Fruit fly (Drosophila melanogaster) whole organism, pupa: Measurements from ENCODE around the gene loj.

Source experiments
- CG12605 ChIP-seq: fragments of 200-800 bp; sonication (Bioruptor generic); IDR thresholded peaks from 2 replicates; pipeline ENCODE4 v1.3.6; 2022; ENCODE audit warnings: missing biosample characterization, missing genetic modification characterization
- CG34367 ChIP-seq: fragments of 200-800 bp; sonication (Bioruptor generic); optimal IDR thresholded peaks from 2 replicates; lab custom pipeline; 2018; ENCODE audit warnings: missing biosample characterization, mild to moderate bottlenecking, missing genetic modification characterization
- CG4496 ChIP-seq: fragments of 200-800 bp; sonication (Bioruptor generic); IDR thresholded peaks from 3 replicates; pipeline ENCODE4 v1.3.6; 2022; ENCODE audit warnings: missing biosample characterization, missing genetic modification characterization
- CG8159 ChIP-seq: fragments of 200-800 bp; sonication (Bioruptor generic); optimal IDR thresholded peaks from 3 replicates; lab custom pipeline; 2018; ENCODE audit warnings: missing biosample characterization, mild to moderate bottlenecking, missing genetic modification characterization, moderate library complexity
- CG8301 ChIP-seq: fragments of 200-800 bp; sonication (Bioruptor generic); optimal IDR thresholded peaks from 2 replicates; lab custom pipeline; 2018; ENCODE audit warnings: missing biosample characterization, mild to moderate bottlenecking, missing genetic modification characterization
- CG9948 ChIP-seq: fragments of 200-800 bp; sonication (Bioruptor generic); optimal IDR thresholded peaks from 2 replicates; lab custom pipeline; 2018; ENCODE audit warnings: missing biosample characterization, mild to moderate bottlenecking, missing genetic modification characterization, moderate library complexity
- D1 ChIP-seq: fragments of 200-800 bp; sonication (Bioruptor generic); optimal IDR thresholded peaks from 2 replicates; lab custom pipeline; 2018; ENCODE audit warnings: missing biosample characterization, mild to moderate bottlenecking, missing genetic modification characterization, moderate library complexity
- EcR ChIP-seq: fragments of 200-800 bp; sonication (Bioruptor generic); optimal IDR thresholded peaks from 3 replicates; lab custom pipeline; 2019; ENCODE audit warnings: missing biosample characterization, missing genetic modification characterization, mild to moderate bottlenecking, moderate library complexity, missing genetic modification reagents
- Ets98B ChIP-seq: fragments of 200-800 bp; sonication (Bioruptor generic); IDR thresholded peaks from 2 replicates; pipeline ENCODE4 v1.3.6; 2022; ENCODE audit warnings: missing biosample characterization, missing genetic modification characterization
- Pif1B ChIP-seq: fragments of 200-800 bp; sonication (Bioruptor generic); optimal IDR thresholded peaks from 3 replicates; lab custom pipeline; 2016; ENCODE audit warnings: missing biosample characterization, missing genetic modification characterization
- Snoo ChIP-seq: fragments of 200-800 bp; sonication (Bioruptor generic); optimal IDR thresholded peaks from 3 replicates; lab custom pipeline; 2017; ENCODE audit warnings: missing biosample characterization, mild to moderate bottlenecking, missing genetic modification characterization, inconsistent platforms
- gl ChIP-seq: fragments of 200-800 bp; sonication (Bioruptor generic); optimal IDR thresholded peaks from 2 replicates; lab custom pipeline; 2018; ENCODE audit warnings: missing biosample characterization, mild to moderate bottlenecking, missing genetic modification characterization

DNA sequence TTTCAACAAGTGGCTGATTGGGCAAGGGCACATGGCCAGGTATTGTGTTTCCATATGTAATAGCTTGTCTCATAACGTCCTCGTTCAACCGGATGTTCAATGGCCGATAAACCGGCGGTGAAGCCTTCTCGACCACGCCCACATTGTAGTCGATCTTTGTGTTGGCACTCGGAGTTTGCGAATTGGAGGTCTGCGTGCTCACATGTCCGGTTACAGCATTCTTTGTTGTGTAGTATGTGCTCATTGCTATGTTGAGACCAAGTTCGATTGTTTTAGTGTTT lies 30.6 kb downstream of the loj start:
- TF ChIP-seq CG8301 (tag; lab: Kevin White, UChicago) (no peak), Ets98B (GFP tag; lab: Robert Waterston, UW) (no peak), Snoo (tag; lab: Kevin White, UChicago) (no peak), EcR (GFP tag; lab: Kevin White, UChicago) (no peak), CG12605 (no peak), CG9948 (no peak), CG4496 (no peak), gl (no peak), Pif1B (no peak), CG8159 (tag; lab: Kevin White, UChicago) (no peak), D1 (tag; lab: Kevin White, UChicago) (no peak), CG34367 (no peak)
